Worm (Caenorhabditis elegans) whole organism, L1 larva: Measurements from ENCODE around the gene C44C10.10.

Experiments used
- C04F5.9 ChIP-seq: sonication (generic microtip); optimal IDR thresholded peaks from 2 replicates; lab custom pipeline; 2016; ENCODE audit warnings: missing genetic modification characterization, missing compliant biosample characterization
- C16A3.4 ChIP-seq: fragments of 150-350 bp; optimal IDR thresholded peaks from 2 replicates; lab custom pipeline; 2014; ENCODE audit warnings: missing biosample characterization, missing genetic modification characterization
- C34B4.2 ChIP-seq: sonication (generic microtip); optimal IDR thresholded peaks from 2 replicates; lab custom pipeline; 2017; ENCODE audit warnings: mild to moderate bottlenecking, missing genetic modification characterization, missing compliant biosample characterization
- Y116A8C.19 ChIP-seq: sonication (generic microtip); optimal IDR thresholded peaks from 2 replicates; lab custom pipeline; 2016; ENCODE audit warnings: missing compliant biosample characterization, missing genetic modification characterization, borderline replicate concordance
- aha-1 ChIP-seq: fragments of 150-350 bp; optimal IDR thresholded peaks from 2 replicates; lab custom pipeline; 2014; ENCODE audit warnings: missing biosample characterization, missing genetic modification characterization
- aly-2 ChIP-seq: fragments of 150-350 bp; optimal IDR thresholded peaks from 2 replicates; lab custom pipeline; 2014; ENCODE audit warnings: missing biosample characterization, missing genetic modification characterization
- ama-1 ChIP-seq: fragments of 150-350 bp; optimal IDR thresholded peaks from 2 replicates; lab custom pipeline; 2014
- blmp-1 ChIP-seq: fragments of 150-350 bp; optimal IDR thresholded peaks from 2 replicates; lab custom pipeline; 2014; ENCODE audit warnings: missing biosample characterization, missing genetic modification characterization
- ceh-8 ChIP-seq: fragments of 200-800 bp; sonication (Bioruptor generic); optimal IDR thresholded peaks from 2 replicates; lab custom pipeline; 2018; ENCODE audit warnings: mild to moderate bottlenecking, missing genetic modification characterization, moderate library complexity, missing compliant biosample characterization
- ceh-90 ChIP-seq: sonication (generic microtip); optimal IDR thresholded peaks from 2 replicates; lab custom pipeline; 2016; ENCODE audit warnings: missing genetic modification characterization, missing compliant biosample characterization
- ces-1 ChIP-seq: fragments of 150-350 bp; optimal IDR thresholded peaks from 2 replicates; lab custom pipeline; 2014; ENCODE audit warnings: missing biosample characterization, missing genetic modification reagents, missing genetic modification characterization
- elt-2 ChIP-seq: sonication (generic microtip); optimal IDR thresholded peaks from 2 replicates; lab custom pipeline; 2016; ENCODE audit warnings: missing genetic modification characterization, mild to moderate bottlenecking, inconsistent platforms, missing compliant biosample characterization, missing genetic modification reagents
- elt-3 ChIP-seq, 6 experiments: fragments of 150-350 bp in 1 of 6; sonication (generic microtip); optimal IDR thresholded peaks; 2 replicates each; lab custom pipeline; 2017 to 2018; ENCODE audit warnings: missing biosample characterization in 6 of 6, missing genetic modification characterization in 6 of 6, inconsistent platforms in 1 of 6
- fkh-10 ChIP-seq: sonication (generic microtip); optimal IDR thresholded peaks from 2 replicates; lab custom pipeline; 2017; ENCODE audit warnings: missing biosample characterization, missing genetic modification reagents, missing genetic modification characterization
- fos-1 ChIP-seq: fragments of 150-350 bp; optimal IDR thresholded peaks from 2 replicates; lab custom pipeline; 2014; ENCODE audit warnings: missing biosample characterization, missing genetic modification characterization
- grh-1 ChIP-seq: fragments of 200-800 bp; sonication (Bioruptor generic); IDR thresholded peaks from 2 replicates; pipeline ENCODE4 v1.3.6; 2022; ENCODE audit warnings: missing genetic modification reagents, missing genetic modification characterization, missing compliant biosample characterization
- hlh-17 ChIP-seq: fragments of 200-800 bp; sonication (Bioruptor generic); optimal IDR thresholded peaks from 2 replicates; lab custom pipeline; 2018; ENCODE audit warnings: missing genetic modification characterization, mild to moderate bottlenecking, missing compliant biosample characterization, moderate library complexity, borderline replicate concordance
- hlh-4 ChIP-seq: sonication (generic microtip); optimal IDR thresholded peaks from 2 replicates; lab custom pipeline; 2016; ENCODE audit warnings: mild to moderate bottlenecking, missing genetic modification characterization, missing compliant biosample characterization
- hpl-2 ChIP-seq: fragments of 150-350 bp; optimal IDR thresholded peaks from 2 replicates; lab custom pipeline; 2014; ENCODE audit warnings: missing biosample characterization, missing genetic modification reagents, missing genetic modification characterization
- jun-1 ChIP-seq: fragments of 150-350 bp; optimal IDR thresholded peaks from 2 replicates; lab custom pipeline; 2014; ENCODE audit warnings: missing biosample characterization, missing genetic modification reagents, missing genetic modification characterization
- lin-13 ChIP-seq: fragments of 150-350 bp; optimal IDR thresholded peaks from 2 replicates; lab custom pipeline; 2014; ENCODE audit warnings: missing biosample characterization, missing genetic modification reagents, missing genetic modification characterization
- lin-14 ChIP-seq: fragments of 200-800 bp; sonication (Bioruptor generic); optimal IDR thresholded peaks from 2 replicates; lab custom pipeline; 2018; ENCODE audit warnings: mild to moderate bottlenecking, missing genetic modification characterization, moderate library complexity, missing compliant biosample characterization
- lin-35 ChIP-seq, 2 experiments: fragments of 150-350 bp; optimal IDR thresholded peaks; 2 replicates each; lab custom pipeline; 2014; ENCODE audit warnings: missing biosample characterization in 2 of 2, missing genetic modification characterization in 2 of 2, missing genetic modification reagents in 2 of 2
- lsy-2 ChIP-seq, 2 experiments: fragments of 150-350 bp; optimal IDR thresholded peaks; 2 replicates each; lab custom pipeline; 2014; ENCODE audit warnings: missing biosample characterization in 2 of 2, missing genetic modification characterization in 2 of 2
- nhr-20 ChIP-seq: sonication (generic microtip); optimal IDR thresholded peaks from 2 replicates; lab custom pipeline; 2016; ENCODE audit warnings: mild to moderate bottlenecking, missing genetic modification characterization, missing compliant biosample characterization
- nhr-237 ChIP-seq: fragments of 150-350 bp; optimal IDR thresholded peaks from 2 replicates; lab custom pipeline; 2014; ENCODE audit warnings: missing biosample characterization, missing genetic modification characterization
- nhr-28 ChIP-seq: fragments of 150-350 bp; optimal IDR thresholded peaks from 2 replicates; lab custom pipeline; 2014; ENCODE audit warnings: missing biosample characterization, missing genetic modification characterization
- nhr-47 ChIP-seq: sonication (generic microtip); optimal IDR thresholded peaks from 2 replicates; lab custom pipeline; 2016; ENCODE audit warnings: mild to moderate bottlenecking, missing genetic modification characterization, moderate library complexity, missing compliant biosample characterization
- nhr-77 ChIP-seq: fragments of 150-350 bp; optimal IDR thresholded peaks from 2 replicates; lab custom pipeline; 2014; ENCODE audit warnings: missing biosample characterization, missing genetic modification characterization
- nhr-84 ChIP-seq: sonication (generic microtip); optimal IDR thresholded peaks from 2 replicates; lab custom pipeline; 2017; ENCODE audit warnings: missing biosample characterization, missing genetic modification characterization
- nhr-85 ChIP-seq: sonication (generic microtip); peaks from one replicate; lab custom pipeline; 2016; ENCODE audit warnings: missing genetic modification characterization, inconsistent platforms, missing compliant biosample characterization
- nhr-90 ChIP-seq: sonication (generic microtip); optimal IDR thresholded peaks from 2 replicates; lab custom pipeline; 2016; ENCODE audit warnings: mild to moderate bottlenecking, missing genetic modification characterization, missing compliant biosample characterization; ENCODE audit not compliant: poor library complexity
- pax-3 ChIP-seq: fragments of 200-800 bp; sonication (Bioruptor generic); optimal IDR thresholded peaks from 2 replicates; lab custom pipeline; 2018; ENCODE audit warnings: mild to moderate bottlenecking, missing genetic modification characterization, moderate library complexity, missing compliant biosample characterization
- pqm-1 ChIP-seq: sonication (generic microtip); optimal IDR thresholded peaks from 3 replicates; lab custom pipeline; 2017; ENCODE audit warnings: missing biosample characterization, missing genetic modification characterization
- rnt-1 ChIP-seq: sonication (generic microtip); optimal IDR thresholded peaks from 2 replicates; lab custom pipeline; 2016; ENCODE audit warnings: mild to moderate bottlenecking, missing genetic modification characterization, moderate library complexity, missing compliant biosample characterization
- snpc-4 ChIP-seq: fragments of 150-350 bp; optimal IDR thresholded peaks from 2 replicates; lab custom pipeline; 2014; ENCODE audit warnings: missing biosample characterization, missing genetic modification characterization
- sox-4 ChIP-seq: sonication (generic microtip); optimal IDR thresholded peaks from 2 replicates; lab custom pipeline; 2016; ENCODE audit warnings: missing genetic modification characterization, missing compliant biosample characterization
- sptf-1 ChIP-seq: fragments of 150-350 bp; optimal IDR thresholded peaks from 2 replicates; lab custom pipeline; 2014; ENCODE audit warnings: missing biosample characterization, missing genetic modification characterization
- swsn-7 ChIP-seq: sonication (generic microtip); optimal IDR thresholded peaks from 2 replicates; lab custom pipeline; 2016; ENCODE audit warnings: missing genetic modification characterization, missing compliant biosample characterization
- tbx-2 ChIP-seq: sonication (generic microtip); optimal IDR thresholded peaks from 2 replicates; lab custom pipeline; 2016; ENCODE audit warnings: missing genetic modification characterization, missing compliant biosample characterization
- unc-130 ChIP-seq: fragments of 150-350 bp; optimal IDR thresholded peaks from 2 replicates; lab custom pipeline; 2017; ENCODE audit warnings: missing biosample characterization, missing genetic modification characterization, inconsistent platforms
- unc-30 ChIP-seq: sonication (generic microtip); optimal IDR thresholded peaks from 2 replicates; lab custom pipeline; 2017; ENCODE audit warnings: missing biosample characterization, missing genetic modification characterization
- unc-86 ChIP-seq: sonication (generic microtip); optimal IDR thresholded peaks from 2 replicates; lab custom pipeline; 2016; ENCODE audit warnings: missing genetic modification characterization, missing compliant biosample characterization
- unc-98 ChIP-seq: fragments of 200-800 bp; sonication (Bioruptor generic); IDR thresholded peaks from 2 replicates; pipeline ENCODE4 v1.3.6; 2022; ENCODE audit warnings: missing genetic modification characterization, missing compliant biosample characterization
- xbp-1 ChIP-seq: sonication (generic microtip); optimal IDR thresholded peaks from 2 replicates; lab custom pipeline; 2016; ENCODE audit warnings: missing genetic modification characterization, missing compliant biosample characterization

C44C10.10 gene

DNA sequence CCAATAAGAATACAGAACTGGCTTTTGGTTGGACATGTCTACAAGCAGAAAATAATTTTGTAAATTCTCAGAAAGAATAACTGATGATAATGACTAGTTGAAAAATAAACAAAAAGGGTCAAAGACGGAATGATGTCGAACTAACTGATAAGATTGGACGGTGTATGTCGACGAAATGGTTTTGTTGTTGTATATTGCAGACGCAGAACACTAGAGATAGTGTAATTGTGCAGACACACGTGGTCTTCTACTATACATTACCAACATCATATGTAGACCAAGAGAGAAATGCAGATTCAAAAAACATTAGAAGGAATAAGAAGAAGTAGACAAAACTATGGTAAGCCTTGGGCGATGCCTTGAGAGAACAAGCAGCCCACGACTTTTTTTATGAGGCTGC, 37.6 kb downstream of the C44C10.10 start, which contains the start of the genes gst-42 and D1053.2 (continued):
- TF ChIP-seq snpc-4 (tag; lab: Kevin White, UChicago) (no peak), sptf-1 (tag; lab: Kevin White, UChicago) (no peak), hlh-4 (tag; lab: Kevin White, UChicago) (no peak), nhr-20 (tag; lab: Kevin White, UChicago) (peak; percentile 77), swsn-7 (tag; lab: Kevin White, UChicago) (no peak), nhr-84 (tag; lab: Kevin White, UChicago) (no peak), jun-1 (tag; lab: Kevin White, UChicago) (peak; percentile 1), xbp-1 (no peak), fkh-10 (GFP tag; lab: Kevin White, UChicago) (no peak), ceh-8 (GFP tag; lab: Kevin White, UChicago) (no peak), sox-4 (tag; lab: Kevin White, UChicago) (no peak), unc-86 (tag; lab: Kevin White, UChicago) (no peak), nhr-85 (peak; percentile 84), lin-13 (GFP tag; lab: Kevin White, UChicago) (no peak), unc-30 (tag; lab: Kevin White, UChicago) (no peak), hlh-17 (no peak), aly-2 (tag; lab: Kevin White, UChicago) (no peak), C04F5.9 (tag; lab: Kevin White, UChicago) (no peak), ama-1 (lab: Kevin White, UChicago) (no peak), tbx-2 (tag; lab: Kevin White, UChicago) (peak; percentile 28), fos-1 (tag; lab: Kevin White, UChicago) (no peak), pqm-1 (tag; lab: Kevin White, UChicago) (peak; percentile 20), nhr-90 (tag; lab: Kevin White, UChicago) (peak; percentile 53), ces-1 (GFP tag; lab: Kevin White, UChicago) (no peak), C34B4.2 (no peak), lin-14 (peak; percentile 80), unc-98 (GFP tag; lab: Robert Waterston, UW) (no peak), rnt-1 (tag; lab: Kevin White, UChicago) (no peak), nhr-28 (no peak), aha-1 (no peak), blmp-1 (tag; lab: Kevin White, UChicago) (peak; percentile 59), nhr-237 (tag; lab: Kevin White, UChicago) (no peak), elt-3 (tag; optimal IDR thresholded peaks at IDR 0.05; lab: Kevin White, UChicago) (peak in 5 of 6 experiments; percentile 76 to 93 (median 89)), lsy-2 (tag; optimal IDR thresholded peaks at IDR 0.05; lab: Kevin White, UChicago) (peak; percentile 12 to 24), Y116A8C.19 (tag; lab: Kevin White, UChicago) (no peak), unc-130 (tag; lab: Kevin White, UChicago) (peak; percentile 47), elt-2 (tag; lab: Kevin White, UChicago) (peak; percentile 93), nhr-77 (tag; lab: Kevin White, UChicago) (no peak), C16A3.4 (tag; lab: Kevin White, UChicago) (peak; percentile 20), lin-35 (GFP tag; optimal IDR thresholded peaks at IDR 0.05; lab: Kevin White, UChicago) (peak in 1 of 2 experiments; percentile 75), ceh-90 (no peak), hpl-2 (no peak), pax-3 (tag; lab: Kevin White, UChicago) (no peak), nhr-47 (tag; lab: Kevin White, UChicago) (peak; percentile 1), grh-1 (GFP tag; lab: Robert Waterston, UW) (no peak)
